Fruit fly (Drosophila melanogaster): Measurements from ENCODE around the gene CG9121.

CG9121 gene

dm6 chr2L:5095350-5095962 lies 44.6 kb upstream of the CG9121 start (continued):
- TF ChIP-seq CG12391 (tag; optimal IDR thresholded peaks at IDR 0.05): no peak
- TF ChIP-seq BEAF-32 (GFP tag; optimal IDR thresholded peaks at IDR 0.05): no peak
- peak; percentile 24 for TF ChIP-seq Fer1 (GFP tag; optimal IDR thresholded peaks at IDR 0.05)
- no peak for TF ChIP-seq az2 (GFP tag; optimal IDR thresholded peaks at IDR 0.05)
- TF ChIP-seq Meics (GFP tag; optimal IDR thresholded peaks at IDR 0.05): peak; percentile 12
- TF ChIP-seq CG32767 (GFP tag; IDR thresholded peaks at IDR 0.05): no peak
- no peak for TF ChIP-seq hbn (GFP tag; IDR thresholded peaks at IDR 0.05; ENCODE audit: partially characterized antibody)
- TF ChIP-seq psq (GFP tag; optimal IDR thresholded peaks at IDR 0.05): no peak
- TF ChIP-seq slbo (GFP tag; IDR thresholded peaks at IDR 0.05): no peak
- TF ChIP-seq chinmo (GFP tag; IDR thresholded peaks at IDR 0.05; ENCODE audit: partially characterized antibody): peak; percentile 91; the same call in 3 of the 4 replicates
- TF ChIP-seq CG30431 (GFP tag; optimal IDR thresholded peaks at IDR 0.05): no peak
- TF ChIP-seq grn (GFP tag; optimal IDR thresholded peaks at IDR 0.05): peak; percentile 38
- no peak for TF ChIP-seq wek (GFP tag; optimal IDR thresholded peaks at IDR 0.05)
- TF ChIP-seq Sox100B (GFP tag; optimal IDR thresholded peaks at IDR 0.05): no peak
- TF ChIP-seq CG4730 (GFP tag; IDR thresholded peaks at IDR 0.05): no peak
- no peak for TF ChIP-seq CG12104 (GFP tag; optimal IDR thresholded peaks at IDR 0.05)
- no peak for TF ChIP-seq crol (GFP tag; IDR thresholded peaks at IDR 0.05)
- TF ChIP-seq CHES-1-like (GFP tag; optimal IDR thresholded peaks at IDR 0.05): no peak
- no peak for TF ChIP-seq CG11560 (tag; IDR thresholded peaks at IDR 0.05)
- peak; percentile 5 for TF ChIP-seq Hand (GFP tag; optimal IDR thresholded peaks at IDR 0.05)
- no peak for TF ChIP-seq CG8281 (tag; optimal IDR thresholded peaks at IDR 0.05)
- no peak for TF ChIP-seq rib (GFP tag; IDR thresholded peaks at IDR 0.05)
- TF ChIP-seq CG9797 (GFP tag; optimal IDR thresholded peaks at IDR 0.05): no peak
- no peak for TF ChIP-seq CG7556 (GFP tag; optimal IDR thresholded peaks at IDR 0.05)
- no peak for TF ChIP-seq HLH4C (GFP tag; IDR thresholded peaks at IDR 0.05; ENCODE audit: partially characterized antibody)
- no peak for TF ChIP-seq usp (GFP tag; optimal IDR thresholded peaks at IDR 0.05)
- TF ChIP-seq Atf6 (GFP tag; IDR thresholded peaks at IDR 0.05): 0 out of 2 replicates have a peak, but pooled peaks have one; percentile 22
- TF ChIP-seq org-1 (GFP tag; optimal IDR thresholded peaks at IDR 0.05): no peak
- no peak for TF ChIP-seq Ada2b (GFP tag; IDR thresholded peaks at IDR 0.05)
- TF ChIP-seq CG17612 (GFP tag; IDR thresholded peaks at IDR 0.05): no peak
- 0 out of 2 replicates have a peak, but pooled peaks have one; percentile 8 for TF ChIP-seq Rfx (GFP tag; IDR thresholded peaks at IDR 0.05)
- TF ChIP-seq prd (optimal IDR thresholded peaks at IDR 0.05): no peak
- TF ChIP-seq prd (GFP tag; IDR thresholded peaks at IDR 0.05): no peak
- no peak for TF ChIP-seq CG17328 (GFP tag; IDR thresholded peaks at IDR 0.05)
- no peak for TF ChIP-seq CG2120 (GFP tag; optimal IDR thresholded peaks at IDR 0.05)
- no peak for TF ChIP-seq ind (GFP tag; optimal IDR thresholded peaks at IDR 0.05)
- no peak for TF ChIP-seq Elba2 (GFP tag; optimal IDR thresholded peaks at IDR 0.05)
- TF ChIP-seq ttk (GFP tag; IDR thresholded peaks at IDR 0.05): no peak
- TF ChIP-seq Sox102F (GFP tag; optimal IDR thresholded peaks at IDR 0.05): no peak
- TF ChIP-seq CG10565 (GFP tag; optimal IDR thresholded peaks at IDR 0.05): no peak
- no peak for TF ChIP-seq eyg (GFP tag; optimal IDR thresholded peaks at IDR 0.05)
- TF ChIP-seq sd (tag; optimal IDR thresholded peaks at IDR 0.05): peak; percentile 69
- peak; percentile 6 for TF ChIP-seq CrebB (tag; optimal IDR thresholded peaks at IDR 0.05)
- peak; percentile 71 for TF ChIP-seq cwo (GFP tag; optimal IDR thresholded peaks at IDR 0.05)
- TF ChIP-seq Tbp (GFP tag; optimal IDR thresholded peaks at IDR 0.05): no peak
- no peak for TF ChIP-seq vfl (GFP tag; optimal IDR thresholded peaks at IDR 0.05)
- peak; percentile 70 for TF ChIP-seq run (tag; optimal IDR thresholded peaks at IDR 0.05)
- TF ChIP-seq Ssrp (tag; optimal IDR thresholded peaks at IDR 0.05): no peak
- no peak for TF ChIP-seq onecut (GFP tag; IDR thresholded peaks at IDR 0.05)
- TF ChIP-seq CG12236 (GFP tag; optimal IDR thresholded peaks at IDR 0.05): no peak
- TF ChIP-seq Aef1 (GFP tag; IDR thresholded peaks at IDR 0.05): no peak
- TF ChIP-seq danr (GFP tag; IDR thresholded peaks at IDR 0.05): no peak

Data from whole organism, embryonic.